Fruit fly (Drosophila melanogaster): ENCODE measurements around the gene Adh.

The Adh gene

DNA sequence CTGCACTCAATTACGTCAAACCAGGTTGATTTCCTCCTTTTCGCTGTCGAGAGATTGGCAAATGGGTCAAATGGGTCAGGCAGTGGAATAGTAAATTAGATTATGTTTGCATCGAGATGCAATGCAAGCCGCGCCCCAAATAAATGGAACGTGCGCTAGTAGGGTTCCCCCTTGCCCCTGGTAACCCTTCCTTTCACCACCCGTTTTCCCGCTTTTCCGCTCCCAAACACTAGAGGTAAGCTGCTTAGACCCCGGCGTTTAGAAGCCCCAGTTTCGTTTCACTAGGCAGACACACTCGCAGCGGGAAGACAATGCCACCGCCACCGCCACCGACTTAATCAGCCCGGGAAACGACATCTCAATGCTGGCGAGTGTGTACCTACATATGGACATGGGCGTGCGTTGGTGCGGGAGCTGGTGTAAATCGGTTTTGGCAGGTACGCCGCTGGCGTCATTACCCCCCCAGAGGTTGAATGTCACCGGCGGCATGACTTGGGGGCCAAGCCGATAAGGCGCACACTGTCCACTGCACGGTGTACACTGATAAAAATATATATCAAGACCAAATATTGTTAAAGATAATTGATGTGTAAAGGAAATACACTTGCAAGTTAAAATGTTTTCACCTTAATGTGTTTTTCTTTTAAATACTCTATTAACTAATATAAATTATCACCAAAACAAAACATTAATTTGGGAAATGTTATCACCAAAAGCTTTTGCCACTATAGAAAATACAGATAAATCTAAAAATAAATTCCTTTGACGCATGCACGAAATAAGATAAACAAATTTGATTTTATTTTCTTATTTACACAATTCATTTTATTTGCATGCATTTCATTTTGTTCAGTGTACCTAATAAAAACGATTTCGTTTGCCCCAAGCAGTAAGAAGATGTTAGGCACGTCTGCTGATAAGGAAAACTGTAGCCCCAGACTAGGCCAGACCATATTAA, 2.1 kb upstream of the Adh start (continued):
- TF ChIP-seq eg (GFP tag; IDR thresholded peaks at IDR 0.05) (peak; percentile 55; the same call in 2 of the 3 replicates), CG6808 (GFP tag; optimal IDR thresholded peaks at IDR 0.05) (no peak), Met (GFP tag; optimal IDR thresholded peaks at IDR 0.05) (peak; percentile 64), topi (GFP tag; optimal IDR thresholded peaks at IDR 0.05) (peak; percentile 37), Sox14 (GFP tag; optimal IDR thresholded peaks at IDR 0.05) (peak; percentile 22), salr (GFP tag; optimal IDR thresholded peaks at IDR 0.05) (peak in 1 of 2 experiments; percentile 50), ss (GFP tag; optimal IDR thresholded peaks at IDR 0.05) (no peak), CG8319 (GFP tag; optimal IDR thresholded peaks at IDR 0.05) (no peak), lz (GFP tag; optimal IDR thresholded peaks at IDR 0.05) (peak; percentile 51), Blimp-1 (GFP tag; optimal IDR thresholded peaks at IDR 0.05) (no peak), esn (GFP tag; optimal IDR thresholded peaks at IDR 0.05) (peak; percentile 72), CG6854 (GFP tag; optimal IDR thresholded peaks at IDR 0.05) (no peak), Hr39 (GFP tag; optimal IDR thresholded peaks at IDR 0.05) (peak; percentile 49), vri (GFP tag; optimal IDR thresholded peaks at IDR 0.05) (peak; percentile 21), CG32006 (GFP tag; optimal IDR thresholded peaks at IDR 0.05) (peak; percentile 78), dsx (GFP tag; optimal IDR thresholded peaks at IDR 0.05; ENCODE audit: poor library complexity, severe bottlenecking) (no peak), svp (GFP tag) (peak; percentile 99)

- TF ChIP-seq acj6 (GFP tag; optimal IDR thresholded peaks at IDR 0.05) (peak; percentile 16), CG8119 (GFP tag; IDR thresholded peaks at IDR 0.05) (peak; percentile 49; the same call in 2 of the 3 replicates), eg (GFP tag; IDR thresholded peaks at IDR 0.05) (peak; percentile 54; the same call in 1 of the 3 replicates), CG3032 (tag; optimal IDR thresholded peaks at IDR 0.05) (peak; percentile 27), ss (GFP tag; optimal IDR thresholded peaks at IDR 0.05) (no peak), CG15336 (GFP tag; IDR thresholded peaks at IDR 0.05) (peak; percentile 63), CG6163 (GFP tag; IDR thresholded peaks at IDR 0.05) (no peak), fd85E (GFP tag; optimal IDR thresholded peaks at IDR 0.05) (no peak), Eip78C (GFP tag) (peak; percentile 21), dac (GFP tag; optimal IDR thresholded peaks at IDR 0.05) (no peak), CG8632 (GFP tag; optimal IDR thresholded peaks at IDR 0.05) (peak; percentile 11), CG34406 (GFP tag; optimal IDR thresholded peaks at IDR 0.05) (peak; percentile 9), Hr38 (GFP tag; optimal IDR thresholded peaks at IDR 0.05) (no peak)
These were observed 908 bp upstream of the Adh start for dm6 chr2L:14614444-14614843.

DNA sequence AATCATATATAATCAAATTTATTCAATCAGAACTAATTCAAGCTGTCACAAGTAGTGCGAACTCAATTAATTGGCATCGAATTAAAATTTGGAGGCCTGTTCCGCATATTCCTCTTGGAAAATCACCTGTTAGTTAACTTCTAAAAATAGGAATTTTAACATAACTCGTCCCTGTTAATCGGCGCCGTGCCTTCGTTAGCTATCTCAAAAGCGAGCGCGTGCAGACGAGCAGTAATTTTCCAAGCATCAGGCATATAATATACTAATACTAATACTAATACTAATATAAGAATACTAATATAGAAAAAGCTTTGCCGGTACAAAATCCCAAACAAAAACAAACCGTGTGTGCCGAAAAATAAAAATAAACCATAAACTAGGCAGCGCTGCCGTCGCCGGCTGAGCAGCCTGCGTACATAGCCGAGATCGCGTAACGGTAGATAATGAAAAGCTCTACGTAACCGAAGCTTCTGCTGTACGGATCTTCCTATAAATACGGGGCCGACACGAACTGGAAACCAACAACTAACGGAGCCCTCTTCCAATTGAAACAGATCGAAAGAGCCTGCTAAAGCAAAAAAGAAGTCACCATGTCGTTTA, 497 bp downstream of the Adh start:
- TF ChIP-seq eg (GFP tag; IDR thresholded peaks at IDR 0.05) (0 out of 3 replicates have a peak, but pooled peaks have one; percentile 6), CG8319 (GFP tag; optimal IDR thresholded peaks at IDR 0.05) (no peak)

dm6 chr2L:14618854-14619253, 3.5 kb downstream of the Adh start:
- TF ChIP-seq svp (GFP tag): peak; percentile 63

DNA sequence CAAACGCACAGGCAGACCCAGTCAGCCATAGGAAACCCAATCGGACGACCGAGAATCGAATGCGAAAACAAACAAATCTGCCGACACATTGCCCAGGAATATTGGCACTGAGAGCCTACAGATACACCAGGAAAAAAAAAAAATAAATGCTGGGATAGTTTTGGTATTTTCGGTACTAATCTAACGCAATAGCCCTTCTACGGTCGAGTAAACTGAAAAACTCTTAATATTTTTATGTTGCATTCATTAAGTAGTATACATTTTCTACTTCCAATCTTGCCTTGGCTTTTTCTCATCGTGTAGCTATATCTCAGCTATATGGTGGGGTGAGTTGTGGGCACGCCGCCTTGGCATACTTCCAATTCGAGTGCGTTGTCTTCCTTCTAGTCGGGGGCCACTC, 4.2 kb downstream of the Adh start:
- TF ChIP-seq dsx (GFP tag; optimal IDR thresholded peaks at IDR 0.05; ENCODE audit: poor library complexity, severe bottlenecking) (no peak), Eip75B (GFP tag; optimal IDR thresholded peaks at IDR 0.05) (peak; percentile 43), ss (GFP tag; optimal IDR thresholded peaks at IDR 0.05) (no peak), esn (GFP tag; optimal IDR thresholded peaks at IDR 0.05) (no peak), Sox15 (GFP tag; optimal IDR thresholded peaks at IDR 0.05) (no peak), fkh (GFP tag; optimal IDR thresholded peaks at IDR 0.05) (no peak), Eip78C (GFP tag) (peak; percentile 90), CG16779 (tag; optimal IDR thresholded peaks at IDR 0.05) (no peak), CG7368 (GFP tag; optimal IDR thresholded peaks at IDR 0.05) (no peak), eg (GFP tag; IDR thresholded peaks at IDR 0.05) (peak; percentile 88), salr (GFP tag; optimal IDR thresholded peaks at IDR 0.05) (peak in 1 of 2 experiments; percentile 53), CG1621 (tag; optimal IDR thresholded peaks at IDR 0.05) (no peak), net (GFP tag; optimal IDR thresholded peaks at IDR 0.05) (peak; percentile 57), CG31627 (GFP tag; optimal IDR thresholded peaks at IDR 0.05) (no peak), spab (GFP tag; optimal IDR thresholded peaks at IDR 0.05) (peak; percentile 26), Sox102F (GFP tag; optimal IDR thresholded peaks at IDR 0.05) (no peak), acj6 (GFP tag; optimal IDR thresholded peaks at IDR 0.05) (peak; percentile 42), Ets96B (tag; optimal IDR thresholded peaks at IDR 0.05) (peak; percentile 47), CG11762 (GFP tag; optimal IDR thresholded peaks at IDR 0.05; ENCODE audit: insufficient read depth) (peak; percentile 16), CG6163 (GFP tag; IDR thresholded peaks at IDR 0.05) (peak; percentile 85), lz (GFP tag; optimal IDR thresholded peaks at IDR 0.05) (peak; percentile 15)
